Worm (Caenorhabditis elegans): ENCODE results near the gene CC8.3.

DNA sequence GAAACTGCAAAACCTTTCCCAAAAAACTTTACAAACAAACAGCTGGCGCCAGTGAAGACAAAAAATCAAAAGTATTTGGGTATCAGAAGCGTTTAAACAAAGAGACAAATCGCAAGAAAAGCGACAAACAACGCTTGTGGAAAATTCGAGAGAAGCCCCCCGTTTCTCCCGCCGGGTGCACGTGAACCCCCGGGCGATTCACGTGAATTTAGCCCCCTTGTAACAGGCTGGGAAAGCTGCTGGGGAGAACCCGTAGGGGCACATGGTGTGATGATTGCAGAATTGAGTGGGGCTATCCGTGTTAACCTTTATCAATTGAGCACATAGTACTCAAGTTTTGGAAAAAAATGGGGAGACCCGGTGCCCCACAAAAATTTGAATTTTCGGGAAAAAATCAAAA is 12.1 kb upstream of the CC8.3 start:
- TF ChIP-seq unc-62 (GFP tag; optimal IDR thresholded peaks at IDR 0.05) (peak; percentile 64), ztf-11 (tag; optimal IDR thresholded peaks at IDR 0.05) (no peak), ces-1 (GFP tag; optimal IDR thresholded peaks at IDR 0.05) (no peak), nhr-76 (tag; optimal IDR thresholded peaks at IDR 0.05) (no peak), nhr-237 (tag; optimal IDR thresholded peaks at IDR 0.05) (no peak), nhr-12 (tag; optimal IDR thresholded peaks at IDR 0.05) (no peak), sptf-1 (tag; optimal IDR thresholded peaks at IDR 0.05) (no peak)

Data from whole organism, mixed stage, embryonic.